Worm (Caenorhabditis elegans) whole organism, L2 larva: ENCODE results near the gene feh-1.

Source experiments
- C34F6.9 ChIP-seq: fragments of 150-350 bp; optimal IDR thresholded peaks from 2 replicates; lab custom pipeline; 2014; ENCODE audit warnings: missing biosample characterization, missing genetic modification characterization
- F13H6.1 ChIP-seq: sonication (generic microtip); optimal IDR thresholded peaks from 2 replicates; lab custom pipeline; 2016; ENCODE audit warnings: missing genetic modification characterization, missing compliant biosample characterization
- Y55F3AM.14 ChIP-seq: fragments of 200-800 bp; sonication (Bioruptor generic); optimal IDR thresholded peaks from 2 replicates; lab custom pipeline; 2018; ENCODE audit warnings: mild to moderate bottlenecking, missing genetic modification characterization, missing compliant biosample characterization
- ZK546.5 ChIP-seq: sonication (generic microtip); optimal IDR thresholded peaks from 2 replicates; lab custom pipeline; 2017; ENCODE audit warnings: missing biosample characterization, missing genetic modification characterization
- alr-1 ChIP-seq: fragments of 150-350 bp; optimal IDR thresholded peaks from 2 replicates; lab custom pipeline; 2014; ENCODE audit warnings: missing biosample characterization, missing genetic modification characterization
- aly-2 ChIP-seq: fragments of 150-350 bp; optimal IDR thresholded peaks from 2 replicates; lab custom pipeline; 2014; ENCODE audit warnings: missing biosample characterization, missing genetic modification characterization
- ceh-16 ChIP-seq: fragments of 150-350 bp; optimal IDR thresholded peaks from 2 replicates; lab custom pipeline; 2014; ENCODE audit warnings: missing biosample characterization, missing genetic modification characterization
- ceh-82 ChIP-seq: fragments of 150-350 bp; optimal IDR thresholded peaks from 2 replicates; lab custom pipeline; 2014; ENCODE audit warnings: missing biosample characterization, missing genetic modification characterization
- crh-2 ChIP-seq: sonication (generic microtip); optimal IDR thresholded peaks from 2 replicates; lab custom pipeline; 2017; ENCODE audit warnings: missing biosample characterization, missing genetic modification characterization
- dmd-4 ChIP-seq: sonication (generic microtip); optimal IDR thresholded peaks from 2 replicates; lab custom pipeline; 2017; ENCODE audit warnings: missing biosample characterization, missing genetic modification characterization
- egl-27 ChIP-seq: sonication (generic microtip); optimal IDR thresholded peaks from 3 replicates; lab custom pipeline; 2017; ENCODE audit warnings: missing biosample characterization, missing genetic modification reagents, missing genetic modification characterization
- elt-1 ChIP-seq: fragments of 150-350 bp; optimal IDR thresholded peaks from 2 replicates; lab custom pipeline; 2014; ENCODE audit warnings: missing biosample characterization, missing genetic modification characterization
- elt-3 ChIP-seq: sonication (generic microtip); optimal IDR thresholded peaks from 2 replicates; lab custom pipeline; 2017; ENCODE audit warnings: missing biosample characterization, missing genetic modification characterization
- gmeb-1 ChIP-seq: fragments of 150-350 bp; optimal IDR thresholded peaks from 2 replicates; lab custom pipeline; 2014; ENCODE audit warnings: missing biosample characterization, missing genetic modification characterization
- lin-11 ChIP-seq: fragments of 150-350 bp; sonication (generic microtip); optimal IDR thresholded peaks from 2 replicates; lab custom pipeline; 2014; ENCODE audit warnings: missing biosample characterization, missing genetic modification characterization, inconsistent platforms, mixed read lengths
- lin-13 ChIP-seq: fragments of 150-350 bp; optimal IDR thresholded peaks from 2 replicates; lab custom pipeline; 2014; ENCODE audit warnings: missing biosample characterization, missing genetic modification reagents, missing genetic modification characterization
- mab-5 ChIP-seq: fragments of 150-350 bp; optimal IDR thresholded peaks from 2 replicates; lab custom pipeline; 2014; ENCODE audit warnings: missing biosample characterization, missing genetic modification characterization
- mbf-1 ChIP-seq: sonication (generic microtip); optimal IDR thresholded peaks from 2 replicates; lab custom pipeline; 2017; ENCODE audit warnings: missing biosample characterization, missing genetic modification characterization
- mdl-1 ChIP-seq, 2 experiments: fragments of 150-350 bp in 1 of 2; sonication (generic microtip) in 1 of 2; optimal IDR thresholded peaks; 2 replicates each; lab custom pipeline; 2017; ENCODE audit warnings: missing biosample characterization in 2 of 2, missing genetic modification characterization in 2 of 2
- nhr-10 ChIP-seq: sonication (generic microtip); optimal IDR thresholded peaks from 2 replicates; lab custom pipeline; 2017; ENCODE audit warnings: missing biosample characterization, missing genetic modification characterization
- nhr-11 ChIP-seq: fragments of 150-350 bp; optimal IDR thresholded peaks from 2 replicates; lab custom pipeline; 2014; ENCODE audit warnings: missing biosample characterization, missing genetic modification characterization
- nhr-12 ChIP-seq: fragments of 150-350 bp; optimal IDR thresholded peaks from 2 replicates; lab custom pipeline; 2014; ENCODE audit warnings: missing biosample characterization, missing genetic modification characterization
- nhr-129 ChIP-seq: fragments of 150-350 bp; optimal IDR thresholded peaks from 2 replicates; lab custom pipeline; 2014; ENCODE audit warnings: missing biosample characterization, missing genetic modification characterization
- nhr-21 ChIP-seq: fragments of 150-350 bp; optimal IDR thresholded peaks from 2 replicates; lab custom pipeline; 2014; ENCODE audit warnings: missing biosample characterization, missing genetic modification characterization
- nhr-23 ChIP-seq: fragments of 150-350 bp; optimal IDR thresholded peaks from 2 replicates; lab custom pipeline; 2014; ENCODE audit warnings: missing biosample characterization, missing genetic modification reagents, missing genetic modification characterization
- nhr-25 ChIP-seq: fragments of 150-350 bp; sonication (generic microtip); optimal IDR thresholded peaks from 3 replicates; lab custom pipeline; 2014; ENCODE audit warnings: missing biosample characterization, missing genetic modification characterization
- nhr-6 ChIP-seq: fragments of 150-350 bp; optimal IDR thresholded peaks from 2 replicates; lab custom pipeline; 2014; ENCODE audit warnings: missing biosample characterization, missing genetic modification characterization
- nhr-77 ChIP-seq: fragments of 150-350 bp; optimal IDR thresholded peaks from 2 replicates; lab custom pipeline; 2014; ENCODE audit warnings: missing biosample characterization, missing genetic modification characterization
- peb-1 ChIP-seq: fragments of 150-350 bp; optimal IDR thresholded peaks from 2 replicates; lab custom pipeline; 2014; ENCODE audit warnings: missing biosample characterization, missing genetic modification characterization
- sem-4 ChIP-seq: fragments of 150-350 bp; optimal IDR thresholded peaks from 2 replicates; lab custom pipeline; 2014; ENCODE audit warnings: missing biosample characterization, missing genetic modification reagents, missing genetic modification characterization
- skn-1 ChIP-seq: sonication (generic microtip); optimal IDR thresholded peaks from 2 replicates; lab custom pipeline; 2017; ENCODE audit warnings: missing biosample characterization, missing genetic modification characterization
- sma-3 ChIP-seq: sonication (generic microtip); optimal IDR thresholded peaks from 2 replicates; lab custom pipeline; 2016; ENCODE audit warnings: missing genetic modification reagents, missing genetic modification characterization, missing compliant biosample characterization
- sma-9 ChIP-seq, 2 experiments: fragments of 150-350 bp in 1 of 2; sonication (generic microtip) in 1 of 2; optimal IDR thresholded peaks; 2 replicates each; lab custom pipeline; 2014 to 2016; ENCODE audit warnings: missing genetic modification characterization in 2 of 2, mild to moderate bottlenecking in 1 of 2, missing biosample characterization in 1 of 2, missing compliant biosample characterization in 1 of 2, missing genetic modification reagents in 1 of 2, moderate library complexity in 1 of 2
- snpc-4 ChIP-seq: fragments of 150-350 bp; optimal IDR thresholded peaks from 2 replicates; lab custom pipeline; 2014; ENCODE audit warnings: missing biosample characterization, missing genetic modification characterization
- unc-55 ChIP-seq: fragments of 150-350 bp; sonication (generic microtip); optimal IDR thresholded peaks from 3 replicates; lab custom pipeline; 2014; ENCODE audit warnings: missing biosample characterization, missing genetic modification reagents, missing genetic modification characterization
- unc-62 ChIP-seq: fragments of 150-350 bp; optimal IDR thresholded peaks from 2 replicates; lab custom pipeline; 2014; ENCODE audit warnings: missing biosample characterization, missing genetic modification reagents, missing genetic modification characterization
- zag-1 ChIP-seq: fragments of 150-350 bp; optimal IDR thresholded peaks from 2 replicates; lab custom pipeline; 2014; ENCODE audit warnings: missing biosample characterization, missing genetic modification characterization
- ztf-1 ChIP-seq: fragments of 200-800 bp; sonication (Bioruptor generic); conservative IDR thresholded peaks from 2 replicates; pipeline ENCODE4 v1.3.6; 2022; ENCODE audit warnings: missing genetic modification characterization, missing compliant biosample characterization
- ztf-11 ChIP-seq: sonication (generic microtip); optimal IDR thresholded peaks from 2 replicates; lab custom pipeline; 2017; ENCODE audit warnings: missing biosample characterization, missing genetic modification characterization
- ztf-4 ChIP-seq: fragments of 150-350 bp; optimal IDR thresholded peaks from 2 replicates; lab custom pipeline; 2014; ENCODE audit warnings: missing biosample characterization, missing genetic modification characterization

Gene feh-1

DNA sequence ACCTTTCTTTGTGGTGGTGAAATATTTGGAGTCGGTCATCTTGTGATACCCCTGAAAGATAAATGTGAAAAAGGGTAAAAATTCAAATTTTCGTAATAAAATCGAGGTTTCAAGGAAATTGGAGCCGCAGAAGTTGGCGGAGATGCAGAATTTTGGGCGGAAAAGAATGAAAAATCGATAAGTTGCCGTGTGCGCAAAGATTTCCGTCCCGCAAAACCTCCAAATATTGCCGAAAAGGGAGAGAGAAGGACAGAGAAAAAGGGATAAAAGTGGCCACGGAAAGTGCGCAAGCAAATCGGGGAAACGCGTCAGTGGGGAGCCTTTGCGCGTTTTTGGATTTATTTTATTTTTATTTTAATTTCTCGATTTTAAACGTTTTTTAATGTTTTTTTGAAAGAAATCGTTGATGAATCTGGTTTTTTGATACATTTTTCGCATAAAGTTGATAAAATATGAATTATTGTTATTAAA lies 47.3 kb downstream of the feh-1 start, which contains the start of gene apb-1 (continued):
- TF ChIP-seq sem-4 (tag; lab: Kevin White, UChicago) (peak; percentile 86), C34F6.9 (tag; lab: Kevin White, UChicago) (peak; percentile 98), mbf-1 (tag; lab: Kevin White, UChicago) (peak; percentile 23), peb-1 (no peak), F13H6.1 (peak; percentile 91), skn-1 (tag; lab: Kevin White, UChicago) (no peak), snpc-4 (tag; lab: Kevin White, UChicago) (peak; percentile 61)

ce11 chrIII:2597753-2598152 lies 48.0 kb downstream of the feh-1 start, which contains the start of gene mdt-19:
TSS of gene mdt-19 (plus strand) at chrIII:2598053.
- no peak for TF ChIP-seq dmd-4 (tag; lab: Kevin White, UChicago)
- TF ChIP-seq egl-27 = no peak
- no peak for TF ChIP-seq zag-1 (tag; lab: Kevin White, UChicago)
- TF ChIP-seq snpc-4 (tag; lab: Kevin White, UChicago) = no peak
- TF ChIP-seq lin-11 (tag; lab: Kevin White, UChicago) = no peak
- TF ChIP-seq mab-5 = no peak
- no peak for TF ChIP-seq sma-9 (GFP tag; optimal IDR thresholded peaks at IDR 0.05; lab: Kevin White, UChicago)
- TF ChIP-seq sma-9 (tag; optimal IDR thresholded peaks at IDR 0.05; lab: Kevin White, UChicago) = no peak
- no peak for TF ChIP-seq ztf-1 (GFP tag; lab: Robert Waterston, UW)
- TF ChIP-seq ztf-4 (tag; lab: Kevin White, UChicago) = no peak
- TF ChIP-seq, all 48 proteins: peak for 0

- TF ChIP-seq skn-1 (tag; lab: Kevin White, UChicago) (no peak), nhr-6 (tag; lab: Kevin White, UChicago) (no peak), ZK546.5 (tag; lab: Kevin White, UChicago) (no peak), egl-27 (no peak), zag-1 (tag; lab: Kevin White, UChicago) (no peak), nhr-12 (no peak), Y55F3AM.14 (GFP tag; lab: Kevin White, UChicago) (no peak), nhr-23 (no peak), nhr-25 (tag; lab: Kevin White, UChicago) (no peak), nhr-77 (tag; lab: Kevin White, UChicago) (no peak), nhr-10 (no peak), gmeb-1 (no peak), unc-55 (GFP tag; lab: Kevin White, UChicago) (no peak), alr-1 (tag; lab: Kevin White, UChicago) (no peak), ztf-4 (tag; lab: Kevin White, UChicago) (no peak), ceh-16 (tag; lab: Kevin White, UChicago) (no peak), nhr-11 (tag; lab: Kevin White, UChicago) (no peak), F13H6.1 (no peak)
- TF ChIP-seq, all 48 proteins: peak for 0
Measured at ce11 chrIII:2598491-2599065, 48.9 kb downstream of the feh-1 start.

DNA sequence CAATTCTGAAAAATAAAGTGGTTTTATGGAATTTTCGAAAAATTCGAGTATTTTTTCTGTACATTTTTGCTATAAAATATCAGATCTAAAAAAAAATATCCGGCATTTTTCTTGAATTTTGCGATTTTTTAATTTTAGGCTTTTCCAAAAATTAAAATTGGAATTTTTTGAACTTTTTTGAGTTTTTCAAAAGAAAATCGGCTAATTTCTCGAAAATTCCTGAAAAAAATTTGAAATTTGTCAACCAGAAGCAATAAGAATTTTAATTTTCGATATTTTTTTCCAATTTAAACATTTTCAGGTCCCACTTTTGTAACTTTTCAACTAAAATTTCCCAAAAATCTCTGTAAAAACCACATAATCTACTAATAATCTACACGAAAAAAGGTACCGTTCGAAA lies 54.0 kb downstream of the feh-1 start, which contains the start of gene Y71H2B.11:
TSS of gene Y71H2B.11 (plus strand) at position 301 of the 400 bp plus-strand sequence.
- no peak for TF ChIP-seq dmd-4 (tag; lab: Kevin White, UChicago)
- no peak for TF ChIP-seq ztf-11
- no peak for TF ChIP-seq ztf-1 (GFP tag; lab: Robert Waterston, UW)
- TF ChIP-seq skn-1 (tag; lab: Kevin White, UChicago) = no peak
- TF ChIP-seq C34F6.9 (tag; lab: Kevin White, UChicago) = no peak
- no peak for TF ChIP-seq nhr-11 (tag; lab: Kevin White, UChicago)
- TF ChIP-seq nhr-129 (tag; lab: Kevin White, UChicago) = no peak
- TF ChIP-seq crh-2 (tag; lab: Kevin White, UChicago) = no peak
- no peak for TF ChIP-seq elt-1 (tag; lab: Kevin White, UChicago)
- no peak for TF ChIP-seq lin-13
- TF ChIP-seq sma-3 = no peak
- TF ChIP-seq mdl-1 (tag; optimal IDR thresholded peaks at IDR 0.05; lab: Kevin White, UChicago) = no peak
- TF ChIP-seq snpc-4 (tag; lab: Kevin White, UChicago) = no peak
- no peak for TF ChIP-seq mab-5
- TF ChIP-seq unc-62 = no peak
- no peak for TF ChIP-seq nhr-25 (tag; lab: Kevin White, UChicago)
- TF ChIP-seq elt-3 (tag; lab: Kevin White, UChicago) = no peak
- TF ChIP-seq nhr-21 (tag; lab: Kevin White, UChicago) = no peak
- TF ChIP-seq aly-2 = no peak
- TF ChIP-seq ceh-82 = no peak
